Worm (Caenorhabditis elegans) whole organism, L4 larva: ENCODE measurements around the gene K03B4.6.

Source experiments
- aly-2 ChIP-seq: sonication (generic microtip); optimal IDR thresholded peaks from 2 replicates; lab custom pipeline; 2018; ENCODE audit warnings: missing biosample characterization, missing genetic modification characterization
- daf-12 ChIP-seq: fragments of 150-350 bp; optimal IDR thresholded peaks from 2 replicates; lab custom pipeline; 2014; ENCODE audit warnings: missing biosample characterization, missing genetic modification reagents, missing genetic modification characterization
- dmd-8 ChIP-seq: fragments of 200-800 bp; sonication (Bioruptor generic); IDR thresholded peaks from 2 replicates; pipeline ENCODE4 v1.3.6; 2022; ENCODE audit warnings: missing genetic modification characterization, missing compliant biosample characterization
- duxl-1 ChIP-seq: sonication (generic microtip); optimal IDR thresholded peaks from 2 replicates; lab custom pipeline; 2016; ENCODE audit warnings: mild to moderate bottlenecking, missing genetic modification characterization, moderate library complexity, missing compliant biosample characterization; ENCODE audit not compliant: poor library complexity
- fos-1 ChIP-seq: fragments of 150-350 bp; optimal IDR thresholded peaks from 2 replicates; lab custom pipeline; 2014; ENCODE audit warnings: missing biosample characterization, missing genetic modification characterization
- lsy-2 ChIP-seq, 2 experiments: fragments of 150-350 bp in 1 of 2; sonication (generic microtip) in 1 of 2; optimal IDR thresholded peaks; 2 replicates each; lab custom pipeline; 2014 to 2017; ENCODE audit warnings: missing biosample characterization in 2 of 2, missing genetic modification characterization in 2 of 2
- mdl-1 ChIP-seq, 2 experiments: fragments of 150-350 bp in 1 of 2; sonication (generic microtip) in 1 of 2; optimal IDR thresholded peaks; 2 replicates each; lab custom pipeline; 2014 to 2017; ENCODE audit warnings: missing biosample characterization in 2 of 2, missing genetic modification characterization in 2 of 2
- nhr-11 ChIP-seq: fragments of 150-350 bp; optimal IDR thresholded peaks from 2 replicates; lab custom pipeline; 2014; ENCODE audit warnings: missing biosample characterization, missing genetic modification characterization
- pha-4 ChIP-seq, 2 experiments: fragments of 150-350 bp in 1 of 2; fragments of 200-800 bp in 1 of 2; sonication (Bioruptor generic) in 1 of 2; IDR thresholded peaks in 1 of 2; optimal IDR thresholded peaks in 1 of 2; 2 replicates each; pipeline versions ENCODE4 v1.3.6 to Lab custom; 2014 to 2022; ENCODE audit warnings: missing genetic modification characterization in 2 of 2, missing genetic modification reagents in 2 of 2, missing biosample characterization in 1 of 2, missing compliant biosample characterization in 1 of 2
- skn-1 ChIP-seq: fragments of 150-350 bp; optimal IDR thresholded peaks from 2 replicates; lab custom pipeline; 2014; ENCODE audit warnings: missing biosample characterization, missing genetic modification characterization
- zip-11 ChIP-seq: fragments of 200-800 bp; sonication (Bioruptor generic); IDR thresholded peaks from 2 replicates; pipeline ENCODE4 v1.3.6; 2022; ENCODE audit warnings: missing genetic modification characterization, missing compliant biosample characterization

DNA sequence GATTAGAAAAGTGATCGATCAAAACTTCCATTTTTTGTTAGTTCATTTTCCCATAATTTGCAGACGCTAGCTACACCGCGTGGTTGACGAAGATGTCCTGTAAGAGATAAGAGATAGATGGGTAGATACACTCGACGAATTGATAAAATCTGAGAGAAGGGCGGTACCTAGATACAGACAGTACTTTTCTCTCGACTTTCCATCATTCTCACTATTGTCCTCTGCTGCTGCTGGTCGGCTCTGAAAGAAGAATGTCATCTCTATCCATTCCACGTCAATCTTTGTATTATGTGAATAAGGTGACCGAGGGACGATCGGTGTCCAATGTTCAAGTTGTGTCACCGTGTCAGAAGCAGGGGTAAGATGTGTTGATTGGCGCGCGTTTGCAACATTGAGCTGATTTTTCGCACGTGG lies 47.5 kb downstream of the K03B4.6 start, which contains the start of gene pmt-2:
- peak in 1 of 2 experiments; percentile 23 for TF ChIP-seq mdl-1 (tag; optimal IDR thresholded peaks at IDR 0.05; lab: Kevin White, UChicago)
- TF ChIP-seq duxl-1 (tag; lab: Kevin White, UChicago) = no peak
- no peak for TF ChIP-seq skn-1 (tag; lab: Kevin White, UChicago)
- peak in 1 of 2 experiments; percentile 24 for TF ChIP-seq lsy-2 (tag; optimal IDR thresholded peaks at IDR 0.05; lab: Kevin White, UChicago)
- no peak for TF ChIP-seq pha-4 (GFP tag; IDR thresholded peaks at IDR 0.05; lab: Robert Waterston, UW)
- TF ChIP-seq pha-4 (tag; optimal IDR thresholded peaks at IDR 0.05; lab: Kevin White, UChicago) = no peak
- no peak for TF ChIP-seq aly-2 (tag; lab: Kevin White, UChicago)
- TF ChIP-seq nhr-11 (tag; lab: Kevin White, UChicago) = no peak
- no peak for TF ChIP-seq dmd-8 (GFP tag; lab: Robert Waterston, UW)
- TF ChIP-seq fos-1 = no peak
- no peak for TF ChIP-seq zip-11 (GFP tag; lab: Robert Waterston, UW)
- no peak for TF ChIP-seq daf-12
